Worm (Caenorhabditis elegans) whole organism, L2 larva: Measurements from ENCODE around the gene fzr-1.
A peak's percentile ranks its signal among the peaks of the same experiment; 100 is the strongest.

ENCODE experiments used
- C34F6.9 ChIP-seq: fragments of 150-350 bp; optimal IDR thresholded peaks from 2 replicates; lab custom pipeline; 2014; ENCODE audit warnings: missing biosample characterization, missing genetic modification characterization
- F13H6.1 ChIP-seq: sonication (generic microtip); optimal IDR thresholded peaks from 2 replicates; lab custom pipeline; 2016; ENCODE audit warnings: missing genetic modification characterization, missing compliant biosample characterization
- R02D3.7 ChIP-seq: fragments of 150-350 bp; optimal IDR thresholded peaks from 2 replicates; lab custom pipeline; 2014; ENCODE audit warnings: missing biosample characterization, missing genetic modification characterization
- Y55F3AM.14 ChIP-seq: fragments of 200-800 bp; sonication (Bioruptor generic); optimal IDR thresholded peaks from 2 replicates; lab custom pipeline; 2018; ENCODE audit warnings: mild to moderate bottlenecking, missing genetic modification characterization, missing compliant biosample characterization
- alr-1 ChIP-seq: fragments of 150-350 bp; optimal IDR thresholded peaks from 2 replicates; lab custom pipeline; 2014; ENCODE audit warnings: missing biosample characterization, missing genetic modification characterization
- aly-2 ChIP-seq: fragments of 150-350 bp; optimal IDR thresholded peaks from 2 replicates; lab custom pipeline; 2014; ENCODE audit warnings: missing biosample characterization, missing genetic modification characterization
- ama-1 ChIP-seq: fragments of 150-350 bp; optimal IDR thresholded peaks from 2 replicates; lab custom pipeline; 2018; ENCODE audit warnings: inconsistent platforms
- blmp-1 ChIP-seq: sonication (generic microtip); optimal IDR thresholded peaks from 2 replicates; lab custom pipeline; 2017; ENCODE audit warnings: missing genetic modification characterization, mild to moderate bottlenecking, missing compliant biosample characterization, antibody characterized with exemption, moderate library complexity; ENCODE audit not compliant: insufficient read depth
- ceh-16 ChIP-seq: fragments of 150-350 bp; optimal IDR thresholded peaks from 2 replicates; lab custom pipeline; 2014; ENCODE audit warnings: missing biosample characterization, missing genetic modification characterization
- ceh-82 ChIP-seq: fragments of 150-350 bp; optimal IDR thresholded peaks from 2 replicates; lab custom pipeline; 2014; ENCODE audit warnings: missing biosample characterization, missing genetic modification characterization
- crh-2 ChIP-seq: sonication (generic microtip); optimal IDR thresholded peaks from 2 replicates; lab custom pipeline; 2017; ENCODE audit warnings: missing biosample characterization, missing genetic modification characterization
- egl-27 ChIP-seq: sonication (generic microtip); optimal IDR thresholded peaks from 3 replicates; lab custom pipeline; 2017; ENCODE audit warnings: missing biosample characterization, missing genetic modification reagents, missing genetic modification characterization
- elt-1 ChIP-seq: fragments of 150-350 bp; optimal IDR thresholded peaks from 2 replicates; lab custom pipeline; 2014; ENCODE audit warnings: missing biosample characterization, missing genetic modification characterization
- elt-3 ChIP-seq: sonication (generic microtip); optimal IDR thresholded peaks from 2 replicates; lab custom pipeline; 2017; ENCODE audit warnings: missing biosample characterization, missing genetic modification characterization
- fos-1 ChIP-seq: fragments of 150-350 bp; optimal IDR thresholded peaks from 2 replicates; lab custom pipeline; 2014; ENCODE audit warnings: missing biosample characterization, missing genetic modification characterization
- gmeb-1 ChIP-seq: fragments of 150-350 bp; optimal IDR thresholded peaks from 2 replicates; lab custom pipeline; 2014; ENCODE audit warnings: missing biosample characterization, missing genetic modification characterization
- lin-11 ChIP-seq: fragments of 150-350 bp; sonication (generic microtip); optimal IDR thresholded peaks from 2 replicates; lab custom pipeline; 2014; ENCODE audit warnings: missing biosample characterization, missing genetic modification characterization, inconsistent platforms, mixed read lengths
- lin-13 ChIP-seq: fragments of 150-350 bp; optimal IDR thresholded peaks from 2 replicates; lab custom pipeline; 2014; ENCODE audit warnings: missing biosample characterization, missing genetic modification reagents, missing genetic modification characterization
- lsy-2 ChIP-seq, 2 experiments: fragments of 150-350 bp in 1 of 2; sonication (generic microtip) in 1 of 2; optimal IDR thresholded peaks; 2 replicates each; lab custom pipeline; 2014 to 2017; ENCODE audit warnings: missing biosample characterization in 2 of 2, missing genetic modification characterization in 2 of 2
- mab-5 ChIP-seq: fragments of 150-350 bp; optimal IDR thresholded peaks from 2 replicates; lab custom pipeline; 2014; ENCODE audit warnings: missing biosample characterization, missing genetic modification characterization
- mbf-1 ChIP-seq: sonication (generic microtip); optimal IDR thresholded peaks from 2 replicates; lab custom pipeline; 2017; ENCODE audit warnings: missing biosample characterization, missing genetic modification characterization
- mdl-1 ChIP-seq, 2 experiments: fragments of 150-350 bp in 1 of 2; sonication (generic microtip) in 1 of 2; optimal IDR thresholded peaks; 2 replicates each; lab custom pipeline; 2017; ENCODE audit warnings: missing biosample characterization in 2 of 2, missing genetic modification characterization in 2 of 2
- nhr-10 ChIP-seq: sonication (generic microtip); optimal IDR thresholded peaks from 2 replicates; lab custom pipeline; 2017; ENCODE audit warnings: missing biosample characterization, missing genetic modification characterization
- nhr-11 ChIP-seq: fragments of 150-350 bp; optimal IDR thresholded peaks from 2 replicates; lab custom pipeline; 2014; ENCODE audit warnings: missing biosample characterization, missing genetic modification characterization
- nhr-12 ChIP-seq: fragments of 150-350 bp; optimal IDR thresholded peaks from 2 replicates; lab custom pipeline; 2014; ENCODE audit warnings: missing biosample characterization, missing genetic modification characterization
- nhr-129 ChIP-seq: fragments of 150-350 bp; optimal IDR thresholded peaks from 2 replicates; lab custom pipeline; 2014; ENCODE audit warnings: missing biosample characterization, missing genetic modification characterization
- nhr-21 ChIP-seq: fragments of 150-350 bp; optimal IDR thresholded peaks from 2 replicates; lab custom pipeline; 2014; ENCODE audit warnings: missing biosample characterization, missing genetic modification characterization
- nhr-23 ChIP-seq: fragments of 150-350 bp; optimal IDR thresholded peaks from 2 replicates; lab custom pipeline; 2014; ENCODE audit warnings: missing biosample characterization, missing genetic modification reagents, missing genetic modification characterization
- nhr-237 ChIP-seq: fragments of 150-350 bp; optimal IDR thresholded peaks from 2 replicates; lab custom pipeline; 2014; ENCODE audit warnings: missing biosample characterization, missing genetic modification characterization
- nhr-25 ChIP-seq: fragments of 150-350 bp; sonication (generic microtip); optimal IDR thresholded peaks from 3 replicates; lab custom pipeline; 2014; ENCODE audit warnings: missing biosample characterization, missing genetic modification characterization
- nhr-6 ChIP-seq: fragments of 150-350 bp; optimal IDR thresholded peaks from 2 replicates; lab custom pipeline; 2014; ENCODE audit warnings: missing biosample characterization, missing genetic modification characterization
- nhr-77 ChIP-seq: fragments of 150-350 bp; optimal IDR thresholded peaks from 2 replicates; lab custom pipeline; 2014; ENCODE audit warnings: missing biosample characterization, missing genetic modification characterization
- peb-1 ChIP-seq: fragments of 150-350 bp; optimal IDR thresholded peaks from 2 replicates; lab custom pipeline; 2014; ENCODE audit warnings: missing biosample characterization, missing genetic modification characterization
- sem-4 ChIP-seq: fragments of 150-350 bp; optimal IDR thresholded peaks from 2 replicates; lab custom pipeline; 2014; ENCODE audit warnings: missing biosample characterization, missing genetic modification reagents, missing genetic modification characterization
- skn-1 ChIP-seq: sonication (generic microtip); optimal IDR thresholded peaks from 2 replicates; lab custom pipeline; 2017; ENCODE audit warnings: missing biosample characterization, missing genetic modification characterization
- sma-3 ChIP-seq: sonication (generic microtip); optimal IDR thresholded peaks from 2 replicates; lab custom pipeline; 2016; ENCODE audit warnings: missing genetic modification reagents, missing genetic modification characterization, missing compliant biosample characterization
- sma-9 ChIP-seq, 2 experiments: fragments of 150-350 bp in 1 of 2; sonication (generic microtip) in 1 of 2; optimal IDR thresholded peaks; 2 replicates each; lab custom pipeline; 2014 to 2016; ENCODE audit warnings: missing genetic modification characterization in 2 of 2, mild to moderate bottlenecking in 1 of 2, missing biosample characterization in 1 of 2, missing compliant biosample characterization in 1 of 2, missing genetic modification reagents in 1 of 2, moderate library complexity in 1 of 2
- snpc-4 ChIP-seq: fragments of 150-350 bp; optimal IDR thresholded peaks from 2 replicates; lab custom pipeline; 2014; ENCODE audit warnings: missing biosample characterization, missing genetic modification characterization
- unc-55 ChIP-seq: fragments of 150-350 bp; sonication (generic microtip); optimal IDR thresholded peaks from 3 replicates; lab custom pipeline; 2014; ENCODE audit warnings: missing biosample characterization, missing genetic modification reagents, missing genetic modification characterization
- unc-62 ChIP-seq: fragments of 150-350 bp; optimal IDR thresholded peaks from 2 replicates; lab custom pipeline; 2014; ENCODE audit warnings: missing biosample characterization, missing genetic modification reagents, missing genetic modification characterization
- ztf-11 ChIP-seq: sonication (generic microtip); optimal IDR thresholded peaks from 2 replicates; lab custom pipeline; 2017; ENCODE audit warnings: missing biosample characterization, missing genetic modification characterization
- ztf-4 ChIP-seq: fragments of 150-350 bp; optimal IDR thresholded peaks from 2 replicates; lab custom pipeline; 2014; ENCODE audit warnings: missing biosample characterization, missing genetic modification characterization

Gene fzr-1

DNA sequence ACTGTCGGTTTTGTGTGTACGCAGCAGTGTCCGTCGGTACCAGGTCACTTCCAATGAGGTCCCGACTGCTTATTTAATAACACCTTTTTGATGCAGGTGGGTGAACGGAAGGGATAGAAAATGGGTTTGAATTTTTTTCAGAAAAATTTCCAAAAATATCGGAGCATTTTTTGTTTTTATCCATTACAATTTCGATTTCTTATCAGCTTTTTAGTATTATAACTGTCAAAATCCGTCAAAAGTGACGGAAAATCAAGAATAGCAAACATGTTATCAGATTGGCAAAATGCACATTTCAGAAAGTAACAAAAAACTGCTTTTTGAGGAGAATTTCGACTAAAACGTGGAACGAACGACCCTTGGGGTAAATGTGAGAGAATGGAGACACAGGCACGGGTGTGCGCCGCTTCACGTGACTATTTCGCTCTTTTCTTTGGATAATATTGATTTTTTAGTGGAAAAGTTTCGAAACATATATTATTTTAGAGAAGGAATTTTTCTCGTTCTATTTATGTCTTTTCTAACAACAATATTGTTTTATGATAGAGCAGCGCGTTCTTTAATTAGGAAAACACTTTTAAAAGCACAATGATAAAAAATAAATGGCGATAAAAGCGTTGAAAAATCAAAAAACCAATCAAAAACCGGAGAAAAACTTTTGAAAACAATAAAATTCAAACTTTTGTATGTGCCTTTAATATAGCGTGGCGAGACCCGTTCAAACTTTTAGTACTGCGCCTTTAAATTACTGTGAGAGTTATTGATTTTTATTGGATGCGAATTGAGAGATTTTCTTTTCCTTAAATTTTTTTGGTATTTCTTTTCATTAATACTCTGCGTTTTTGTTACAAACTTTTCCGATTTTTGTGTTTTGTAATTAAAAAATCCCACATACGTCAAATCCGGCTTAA, 2.9 kb upstream of the fzr-1 start, which contains the start of gene sqv-8:
TSS of gene sqv-8 (plus strand) at position 51 of the 911 bp plus-strand sequence.
- TF ChIP-seq ceh-16 (tag; lab: Kevin White, UChicago) (no peak), crh-2 (peak; percentile 21), C34F6.9 (tag; lab: Kevin White, UChicago) (peak; percentile 82), nhr-129 (tag; lab: Kevin White, UChicago) (peak; percentile 27), sma-9 (GFP tag; optimal IDR thresholded peaks at IDR 0.05; lab: Kevin White, UChicago) (peak; percentile 32), sma-9 (tag; optimal IDR thresholded peaks at IDR 0.05; lab: Kevin White, UChicago) (no peak), snpc-4 (tag; lab: Kevin White, UChicago) (no peak), unc-55 (GFP tag; lab: Kevin White, UChicago) (peak; percentile 33), fos-1 (tag; lab: Kevin White, UChicago) (peak; percentile 16), lsy-2 (tag; optimal IDR thresholded peaks at IDR 0.05; lab: Kevin White, UChicago) (peak in 1 of 2 experiments; percentile 34)

DNA sequence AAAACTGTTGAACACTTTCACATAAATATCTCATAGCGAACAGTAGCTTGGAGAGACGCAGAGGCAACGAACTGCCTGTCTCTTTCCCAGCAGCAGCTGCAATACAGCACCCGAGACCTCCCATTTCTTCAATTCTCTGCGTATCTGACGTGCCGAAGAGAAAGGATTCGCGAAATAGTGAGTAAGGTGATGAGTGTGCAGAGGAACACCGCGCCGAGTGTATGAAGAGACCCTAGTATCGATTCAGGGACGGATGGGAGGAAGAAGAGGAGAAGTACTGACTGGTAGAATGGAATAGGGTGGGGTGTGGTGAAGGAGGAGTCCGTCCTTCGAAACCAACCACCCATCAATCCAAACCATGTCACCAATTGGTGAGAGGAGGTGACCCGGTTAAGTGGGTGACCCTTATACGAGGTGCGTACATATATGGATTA, 1.9 kb upstream of the fzr-1 start:
- TF ChIP-seq lin-13 (GFP tag; lab: Kevin White, UChicago) (peak; percentile 45), ceh-82 (peak; percentile 42), sma-9 (GFP tag; optimal IDR thresholded peaks at IDR 0.05; lab: Kevin White, UChicago) (peak; percentile 76), sma-9 (tag; optimal IDR thresholded peaks at IDR 0.05; lab: Kevin White, UChicago) (no peak), unc-55 (GFP tag; lab: Kevin White, UChicago) (peak; percentile 88), R02D3.7 (tag; lab: Kevin White, UChicago) (no peak), nhr-12 (no peak), mbf-1 (no peak), nhr-237 (tag; lab: Kevin White, UChicago) (no peak), unc-62 (GFP tag; lab: Kevin White, UChicago) (no peak), elt-1 (tag; lab: Kevin White, UChicago) (no peak), skn-1 (tag; lab: Kevin White, UChicago) (no peak), Y55F3AM.14 (GFP tag; lab: Kevin White, UChicago) (peak; percentile 75), F13H6.1 (peak; percentile 81), gmeb-1 (peak; percentile 16), crh-2 (peak; percentile 79), C34F6.9 (tag; lab: Kevin White, UChicago) (peak; percentile 86), snpc-4 (tag; lab: Kevin White, UChicago) (no peak), egl-27 (tag; lab: Kevin White, UChicago) (peak; percentile 80), mdl-1 (tag; optimal IDR thresholded peaks at IDR 0.05; lab: Kevin White, UChicago) (peak in 1 of 2 experiments; percentile 39), nhr-25 (peak; percentile 85), nhr-77 (tag; lab: Kevin White, UChicago) (no peak), nhr-10 (no peak), lin-11 (tag; lab: Kevin White, UChicago) (peak; percentile 35), nhr-129 (tag; lab: Kevin White, UChicago) (peak; percentile 94), peb-1 (tag; lab: Kevin White, UChicago) (no peak), ztf-4 (tag; lab: Kevin White, UChicago) (peak; percentile 72), blmp-1 (peak; percentile 78), nhr-11 (tag; lab: Kevin White, UChicago) (no peak), nhr-23 (no peak), fos-1 (tag; lab: Kevin White, UChicago) (peak; percentile 95), nhr-6 (tag; lab: Kevin White, UChicago) (peak; percentile 12), elt-3 (tag; lab: Kevin White, UChicago) (no peak), ama-1 (peak; percentile 76), sem-4 (peak; percentile 73), alr-1 (no peak), ztf-11 (tag; lab: Kevin White, UChicago) (no peak), aly-2 (tag; lab: Kevin White, UChicago) (no peak), mab-5 (tag; lab: Kevin White, UChicago) (peak; percentile 55), nhr-21 (tag; lab: Kevin White, UChicago) (peak; percentile 53), sma-3 (GFP tag; lab: Kevin White, UChicago) (peak; percentile 51), ceh-16 (tag; lab: Kevin White, UChicago) (peak; percentile 35), lsy-2 (tag; optimal IDR thresholded peaks at IDR 0.05; lab: Kevin White, UChicago) (peak; percentile 32 to 74)
